Fruit fly (Drosophila melanogaster): ENCODE measurements around the gene Wnt4.

dm6 chr2L:7232713-7233112, 44.3 kb downstream of the Wnt4 start, which contains the start of gene CG43800:
- no peak for TF ChIP-seq Abd-B (GFP tag; optimal IDR thresholded peaks at IDR 0.05)
- no peak for TF ChIP-seq Hr78 (GFP tag; optimal IDR thresholded peaks at IDR 0.05)
- TF ChIP-seq sage (GFP tag; optimal IDR thresholded peaks at IDR 0.05), result no peak
- TF ChIP-seq br (GFP tag; optimal IDR thresholded peaks at IDR 0.05), result no peak
- TF ChIP-seq Hr83 (GFP tag; optimal IDR thresholded peaks at IDR 0.05; ENCODE audit: poor library complexity, severe bottlenecking), result no peak
- no peak for TF ChIP-seq psq (GFP tag; optimal IDR thresholded peaks at IDR 0.05)
- TF ChIP-seq dsf (GFP tag; optimal IDR thresholded peaks at IDR 0.05; ENCODE audit: borderline replicate concordance), result no peak
